Worm (Caenorhabditis elegans): ENCODE measurements around the gene pigm-1.

The pigm-1 gene

DNA sequence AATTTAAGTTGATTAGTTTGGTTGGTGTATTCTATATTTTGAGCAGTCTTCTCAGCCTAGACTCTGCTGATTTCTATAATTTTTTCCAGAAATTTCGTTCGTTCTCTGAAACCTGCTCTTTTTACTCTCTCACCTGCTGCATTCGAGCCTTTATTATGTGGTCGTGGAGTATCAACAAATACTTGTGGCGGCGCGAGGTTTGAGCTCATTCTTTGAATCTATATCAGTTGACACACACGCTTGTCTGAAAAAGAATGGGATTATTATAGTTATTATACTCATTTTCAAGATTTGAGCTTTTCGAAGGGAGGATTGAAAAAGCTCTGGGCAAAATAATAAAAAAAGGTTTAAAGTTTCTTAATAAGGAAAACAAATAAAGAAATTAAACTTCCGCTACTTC lies 27.8 kb downstream of the pigm-1 start (continued):
- TF ChIP-seq lir-3 (tag; optimal IDR thresholded peaks at IDR 0.05; ENCODE audit: poor library complexity) (no peak), pag-3 (tag; optimal IDR thresholded peaks at IDR 0.05; ENCODE audit: borderline replicate concordance, insufficient read depth) (no peak), grh-1 (GFP tag; IDR thresholded peaks at IDR 0.05) (no peak), sox-4 (tag; optimal IDR thresholded peaks at IDR 0.05) (peak; percentile 28), nhr-12 (tag; optimal IDR thresholded peaks at IDR 0.05) (no peak), nhr-20 (tag; optimal IDR thresholded peaks at IDR 0.05) (no peak), zag-1 (tag; optimal IDR thresholded peaks at IDR 0.05) (no peak), unc-86 (tag; optimal IDR thresholded peaks at IDR 0.05) (no peak), nhr-77 (tag; optimal IDR thresholded peaks at IDR 0.05) (no peak), nhr-71 (tag; optimal IDR thresholded peaks at IDR 0.05) (peak; percentile 54), C16A3.4 (tag; optimal IDR thresholded peaks at IDR 0.05) (no peak), C04F5.9 (tag; optimal IDR thresholded peaks at IDR 0.05) (no peak), unc-98 (GFP tag; IDR thresholded peaks at IDR 0.05) (no peak), jun-1 (tag; optimal IDR thresholded peaks at IDR 0.05) (no peak), efl-3 (GFP tag; optimal IDR thresholded peaks at IDR 0.05) (no peak), C34B4.2 (tag; optimal IDR thresholded peaks at IDR 0.05) (no peak), F16B12.6 (tag; optimal IDR thresholded peaks at IDR 0.05) (no peak), mdl-1 (tag; optimal IDR thresholded peaks at IDR 0.05) (no peak), elt-2 (tag; optimal IDR thresholded peaks at IDR 0.05) (no peak), sup-37 (GFP tag; optimal IDR thresholded peaks at IDR 0.05) (no peak), nhr-90 (tag; optimal IDR thresholded peaks at IDR 0.05; ENCODE audit: poor library complexity) (no peak), unc-62 (GFP tag; optimal IDR thresholded peaks at IDR 0.05) (no peak), fkh-8 (tag; optimal IDR thresholded peaks at IDR 0.05) (peak; percentile 82), egl-27 (tag; optimal IDR thresholded peaks at IDR 0.05) (no peak), tlp-1 (tag; optimal IDR thresholded peaks at IDR 0.05) (no peak), efl-1 (optimal IDR thresholded peaks at IDR 0.05) (no peak), efl-1 (GFP tag; optimal IDR thresholded peaks at IDR 0.05 in 1 of 2) (no peak), pqm-1 (tag; optimal IDR thresholded peaks at IDR 0.05) (no peak), dpl-1 (GFP tag; optimal IDR thresholded peaks at IDR 0.05) (no peak), fkh-10 (GFP tag; optimal IDR thresholded peaks at IDR 0.05) (no peak), elt-3 (tag; optimal IDR thresholded peaks at IDR 0.05) (no peak), ceh-82 (tag; optimal IDR thresholded peaks at IDR 0.05) (no peak), nhr-237 (tag; optimal IDR thresholded peaks at IDR 0.05) (no peak), ama-1 (optimal IDR thresholded peaks at IDR 0.05) (no peak), nhr-76 (tag; optimal IDR thresholded peaks at IDR 0.05) (no peak)

ce11 chrII:11376598-11377108 lies 28.4 kb downstream of the pigm-1 start:
- no peak for TF ChIP-seq C34B4.2 (tag; optimal IDR thresholded peaks at IDR 0.05)
- no peak for TF ChIP-seq egl-27 (tag; optimal IDR thresholded peaks at IDR 0.05)
- no peak for TF ChIP-seq F16B12.6 (tag; optimal IDR thresholded peaks at IDR 0.05)
- TF ChIP-seq aly-2 (tag; optimal IDR thresholded peaks at IDR 0.05) = no peak
- TF ChIP-seq snpc-4 (tag; optimal IDR thresholded peaks at IDR 0.05) = peak; percentile 96
- peak; percentile 8; the same call in 1 of the 2 replicates for TF ChIP-seq grh-1 (GFP tag; IDR thresholded peaks at IDR 0.05)
- TF ChIP-seq nhr-71 (tag; optimal IDR thresholded peaks at IDR 0.05) = peak; percentile 69
- no peak for TF ChIP-seq C16A3.4 (tag; optimal IDR thresholded peaks at IDR 0.05)
- TF ChIP-seq unc-62 (GFP tag; optimal IDR thresholded peaks at IDR 0.05) = no peak
- TF ChIP-seq lin-15B (tag; optimal IDR thresholded peaks at IDR 0.05) = peak; percentile 13
- TF ChIP-seq aha-1 (tag; optimal IDR thresholded peaks at IDR 0.05) = no peak
- TF ChIP-seq hlh-4 (tag; optimal IDR thresholded peaks at IDR 0.05) = no peak
- no peak for TF ChIP-seq nhr-28 (tag; optimal IDR thresholded peaks at IDR 0.05)
- TF ChIP-seq lin-39 (tag; optimal IDR thresholded peaks at IDR 0.05) = peak; percentile 34
- no peak for TF ChIP-seq ceh-63 (GFP tag; optimal IDR thresholded peaks at IDR 0.05)
- peak; percentile 62 for TF ChIP-seq elt-2 (tag; optimal IDR thresholded peaks at IDR 0.05)
- TF ChIP-seq C04F5.9 (tag; optimal IDR thresholded peaks at IDR 0.05) = no peak
- peak; percentile 1 for TF ChIP-seq lin-13 (GFP tag; optimal IDR thresholded peaks at IDR 0.05)
- no peak for TF ChIP-seq vab-15 (tag; optimal IDR thresholded peaks at IDR 0.05)
- TF ChIP-seq ztf-11 (tag; optimal IDR thresholded peaks at IDR 0.05) = no peak
- no peak for TF ChIP-seq isw-1 (GFP tag; IDR thresholded peaks at IDR 0.05)
- no peak for TF ChIP-seq ets-5 (GFP tag; IDR thresholded peaks at IDR 0.05)
- TF ChIP-seq dsc-1 (tag; optimal IDR thresholded peaks at IDR 0.05) = no peak
- no peak for TF ChIP-seq hpl-2 (GFP tag; optimal IDR thresholded peaks at IDR 0.05)
- TF ChIP-seq irx-1 (tag; optimal IDR thresholded peaks at IDR 0.05) = no peak
- no peak for TF ChIP-seq egl-13 (tag; optimal IDR thresholded peaks at IDR 0.05)
- TF ChIP-seq nhr-20 (tag; optimal IDR thresholded peaks at IDR 0.05) = peak; percentile 52
- TF ChIP-seq unc-130 (tag; optimal IDR thresholded peaks at IDR 0.05) = no peak
